Worm (Caenorhabditis elegans) whole organism, mixed stage, embryonic: ENCODE measurements around the gene unc-82.

Experiments
- unc-62 ChIP-seq: fragments of 150-350 bp; optimal IDR thresholded peaks from 2 replicates; lab custom pipeline; 2014; ENCODE audit warnings: missing biosample characterization, missing genetic modification reagents, missing genetic modification characterization
- ztf-11 ChIP-seq: fragments of 150-350 bp; optimal IDR thresholded peaks from 2 replicates; lab custom pipeline; 2014; ENCODE audit warnings: missing biosample characterization, missing genetic modification characterization

- TF ChIP-seq unc-62 (GFP tag; lab: Kevin White, UChicago) (no peak), ztf-11 (no peak)
These were observed 35.9 kb downstream of the unc-82 start, which contains the start of gene F13B6.2 for ce11 chrIV:7460225-7460624.
